Worm (Caenorhabditis elegans): ENCODE results near the gene mltn-12.

- TF ChIP-seq lin-13 (GFP tag; optimal IDR thresholded peaks at IDR 0.05) (no peak), lin-35 (GFP tag; optimal IDR thresholded peaks at IDR 0.05) (no peak), mdl-1 (tag; optimal IDR thresholded peaks at IDR 0.05) (no peak), nhr-85 (tag) (no peak), aha-1 (tag; optimal IDR thresholded peaks at IDR 0.05) (no peak)
Observed at ce11 chrIV:9016477-9016876, 23.6 kb downstream of the mltn-12 start, which contains the start of gene acc-2.

Data from whole organism, L1 larva.